Worm (Caenorhabditis elegans) whole organism, late embryonic: Measurements from ENCODE around the gene pqn-76.

ENCODE experiments used
- C08G9.2 ChIP-seq: sonication (generic microtip); optimal IDR thresholded peaks from 2 replicates; lab custom pipeline; 2016; ENCODE audit warnings: mild to moderate bottlenecking, missing genetic modification characterization, moderate library complexity, missing compliant biosample characterization
- C38D4.7 ChIP-seq: fragments of 200-800 bp; sonication (Bioruptor generic); optimal IDR thresholded peaks from 2 replicates; lab custom pipeline; 2018; ENCODE audit warnings: mild to moderate bottlenecking, missing genetic modification characterization, moderate library complexity, missing compliant biosample characterization
- F13H6.1 ChIP-seq: sonication (generic microtip); optimal IDR thresholded peaks from 2 replicates; lab custom pipeline; 2016; ENCODE audit warnings: missing genetic modification characterization, missing compliant biosample characterization
- T23F11.4 ChIP-seq: fragments of 200-800 bp; sonication (Bioruptor generic); optimal IDR thresholded peaks from 2 replicates; lab custom pipeline; 2018; ENCODE audit warnings: mild to moderate bottlenecking, missing genetic modification characterization, missing compliant biosample characterization
- Y22D7AL.16 ChIP-seq: sonication (generic microtip); optimal IDR thresholded peaks from 2 replicates; lab custom pipeline; 2016; ENCODE audit warnings: missing genetic modification characterization, missing compliant biosample characterization
- ahr-1 ChIP-seq: sonication (generic microtip); optimal IDR thresholded peaks from 2 replicates; lab custom pipeline; 2016; ENCODE audit warnings: missing genetic modification characterization, missing compliant biosample characterization
- ama-1 ChIP-seq: fragments of 150-350 bp; optimal IDR thresholded peaks from 2 replicates; lab custom pipeline; 2014
- ceh-14 ChIP-seq: sonication (generic microtip); optimal IDR thresholded peaks from 2 replicates; lab custom pipeline; 2016; ENCODE audit warnings: missing genotype, missing genetic modification characterization, missing compliant biosample characterization
- ceh-18 ChIP-seq: sonication (generic microtip); optimal IDR thresholded peaks from 2 replicates; lab custom pipeline; 2016; ENCODE audit warnings: missing genetic modification characterization, missing compliant biosample characterization
- ceh-2 ChIP-seq: sonication (generic microtip); optimal IDR thresholded peaks from 2 replicates; lab custom pipeline; 2016; ENCODE audit warnings: missing genotype, missing genetic modification characterization, missing compliant biosample characterization
- ceh-24 ChIP-seq: sonication (generic microtip); optimal IDR thresholded peaks from 2 replicates; lab custom pipeline; 2016; ENCODE audit warnings: mild to moderate bottlenecking, missing genetic modification characterization, missing compliant biosample characterization
- ceh-30 ChIP-seq: fragments of 150-350 bp; optimal IDR thresholded peaks from 2 replicates; lab custom pipeline; 2014; ENCODE audit warnings: missing biosample characterization, missing genetic modification characterization
- ceh-31 ChIP-seq: sonication (generic microtip); optimal IDR thresholded peaks from 2 replicates; lab custom pipeline; 2016; ENCODE audit warnings: missing genetic modification characterization, missing compliant biosample characterization
- ceh-34 ChIP-seq: sonication (generic microtip); optimal IDR thresholded peaks from 2 replicates; lab custom pipeline; 2016; ENCODE audit warnings: mild to moderate bottlenecking, missing genetic modification characterization, missing compliant biosample characterization
- ceh-45 ChIP-seq: fragments of 200-800 bp; sonication (Bioruptor generic); IDR thresholded peaks from 2 replicates; pipeline ENCODE4 v1.3.6; 2022; ENCODE audit warnings: missing genetic modification reagents, missing genetic modification characterization, missing compliant biosample characterization
- ceh-48 ChIP-seq: sonication (generic microtip); optimal IDR thresholded peaks from 2 replicates; lab custom pipeline; 2016; ENCODE audit warnings: missing genetic modification characterization, inconsistent platforms, missing compliant biosample characterization
- che-1 ChIP-seq: sonication (generic microtip); optimal IDR thresholded peaks from 2 replicates; lab custom pipeline; 2016; ENCODE audit warnings: mild to moderate bottlenecking, missing genetic modification characterization, missing compliant biosample characterization
- dmd-4 ChIP-seq: sonication (generic microtip); optimal IDR thresholded peaks from 2 replicates; lab custom pipeline; 2016; ENCODE audit warnings: borderline replicate concordance, missing genetic modification characterization, missing compliant biosample characterization
- dve-1 ChIP-seq: sonication (generic microtip); optimal IDR thresholded peaks from 2 replicates; lab custom pipeline; 2017; ENCODE audit warnings: antibody characterized with exemption, mild to moderate bottlenecking, missing genetic modification characterization, missing compliant biosample characterization
- elt-2 ChIP-seq: sonication (generic microtip); optimal IDR thresholded peaks from 2 replicates; lab custom pipeline; 2016; ENCODE audit warnings: missing genetic modification reagents, missing genetic modification characterization, missing compliant biosample characterization
- elt-4 ChIP-seq: sonication (generic microtip); optimal IDR thresholded peaks from 2 replicates; lab custom pipeline; 2016; ENCODE audit warnings: missing genetic modification characterization, missing compliant biosample characterization
- ets-4 ChIP-seq: sonication (generic microtip); optimal IDR thresholded peaks from 2 replicates; lab custom pipeline; 2016; ENCODE audit warnings: missing genetic modification characterization, missing compliant biosample characterization
- eyg-1 ChIP-seq: sonication (generic microtip); optimal IDR thresholded peaks from 2 replicates; lab custom pipeline; 2016; ENCODE audit warnings: missing genotype, missing genetic modification characterization, missing compliant biosample characterization
- fax-1 ChIP-seq: sonication (generic microtip); optimal IDR thresholded peaks from 2 replicates; lab custom pipeline; 2016; ENCODE audit warnings: missing genotype, missing genetic modification characterization, missing compliant biosample characterization
- fkh-10 ChIP-seq: fragments of 150-350 bp; optimal IDR thresholded peaks from 2 replicates; lab custom pipeline; 2014; ENCODE audit warnings: missing biosample characterization, missing genetic modification reagents, missing genetic modification characterization
- fkh-6 ChIP-seq: sonication (generic microtip); optimal IDR thresholded peaks from 2 replicates; lab custom pipeline; 2016; ENCODE audit warnings: missing genetic modification characterization, missing compliant biosample characterization
- hlh-13 ChIP-seq: fragments of 200-800 bp; sonication (Bioruptor generic); optimal IDR thresholded peaks from 2 replicates; lab custom pipeline; 2018; ENCODE audit warnings: mild to moderate bottlenecking, missing genetic modification characterization, missing compliant biosample characterization
- hlh-30 ChIP-seq: sonication (generic microtip); optimal IDR thresholded peaks from 2 replicates; lab custom pipeline; 2017; ENCODE audit warnings: antibody characterized with exemption, missing genetic modification characterization, missing compliant biosample characterization; ENCODE audit not compliant: insufficient read depth
- hlh-6 ChIP-seq: sonication (generic microtip); optimal IDR thresholded peaks from 2 replicates; lab custom pipeline; 2016; ENCODE audit warnings: missing genotype, missing genetic modification characterization, missing compliant biosample characterization
- lim-6 ChIP-seq: sonication (generic microtip); optimal IDR thresholded peaks from 2 replicates; lab custom pipeline; 2016; ENCODE audit warnings: missing genetic modification characterization, missing compliant biosample characterization
- mec-3 ChIP-seq: sonication (generic microtip); optimal IDR thresholded peaks from 2 replicates; lab custom pipeline; 2016; ENCODE audit warnings: borderline replicate concordance, missing genetic modification characterization, missing compliant biosample characterization
- nfya-1 ChIP-seq: sonication (generic microtip); optimal IDR thresholded peaks from 2 replicates; lab custom pipeline; 2017; ENCODE audit warnings: missing genetic modification characterization, mild to moderate bottlenecking, missing compliant biosample characterization, antibody characterized with exemption, moderate library complexity
- npax-4 ChIP-seq: sonication (generic microtip); optimal IDR thresholded peaks from 2 replicates; lab custom pipeline; 2016; ENCODE audit warnings: missing genetic modification characterization, missing compliant biosample characterization
- odd-2 ChIP-seq: sonication (generic microtip); optimal IDR thresholded peaks from 2 replicates; lab custom pipeline; 2017; ENCODE audit warnings: antibody characterized with exemption, mild to moderate bottlenecking, missing genetic modification characterization, missing compliant biosample characterization
- pax-1 ChIP-seq: fragments of 150-350 bp; optimal IDR thresholded peaks from 2 replicates; lab custom pipeline; 2014; ENCODE audit warnings: missing biosample characterization, missing genetic modification characterization
- pqm-1 ChIP-seq: sonication (generic microtip); optimal IDR thresholded peaks from 2 replicates; lab custom pipeline; 2016; ENCODE audit warnings: missing genetic modification characterization, missing compliant biosample characterization
- pros-1 ChIP-seq: fragments of 150-350 bp; optimal IDR thresholded peaks from 2 replicates; lab custom pipeline; 2014; ENCODE audit warnings: missing biosample characterization, missing genetic modification reagents, missing genetic modification characterization
- ref-2 ChIP-seq: sonication (generic microtip); optimal IDR thresholded peaks from 2 replicates; lab custom pipeline; 2016; ENCODE audit warnings: missing genetic modification characterization, missing compliant biosample characterization
- rnt-1 ChIP-seq: sonication (generic microtip); optimal IDR thresholded peaks from 2 replicates; lab custom pipeline; 2016; ENCODE audit warnings: missing genetic modification characterization, missing compliant biosample characterization
- sdc-2 ChIP-seq: sonication (generic microtip); optimal IDR thresholded peaks from 2 replicates; lab custom pipeline; 2016; ENCODE audit warnings: missing genotype, missing genetic modification characterization, missing compliant biosample characterization
- sox-2 ChIP-seq: fragments of 200-800 bp; sonication (Bioruptor generic); IDR thresholded peaks from 2 replicates; pipeline ENCODE4 v1.3.6; 2022; ENCODE audit warnings: missing genetic modification reagents, missing genetic modification characterization, missing compliant biosample characterization
- sox-4 ChIP-seq: sonication (generic microtip); optimal IDR thresholded peaks from 2 replicates; lab custom pipeline; 2017; ENCODE audit warnings: mild to moderate bottlenecking, missing genetic modification characterization, inconsistent platforms, missing compliant biosample characterization
- syd-9 ChIP-seq: sonication (generic microtip); optimal IDR thresholded peaks from 2 replicates; lab custom pipeline; 2016; ENCODE audit warnings: mild to moderate bottlenecking, missing genetic modification characterization, moderate library complexity, missing compliant biosample characterization
- tbx-2 ChIP-seq: sonication (generic microtip); optimal IDR thresholded peaks from 2 replicates; lab custom pipeline; 2016; ENCODE audit warnings: missing genetic modification characterization, missing compliant biosample characterization
- tbx-7 ChIP-seq: sonication (generic microtip); optimal IDR thresholded peaks from 2 replicates; lab custom pipeline; 2016; ENCODE audit warnings: missing genotype, missing genetic modification characterization, missing compliant biosample characterization
- unc-3 ChIP-seq, 2 experiments: fragments of 200-800 bp in 1 of 2; sonication (Bioruptor generic) in 1 of 2; sonication (generic microtip) in 1 of 2; conservative IDR thresholded peaks in 1 of 2; optimal IDR thresholded peaks in 1 of 2; 2 replicates each; pipeline versions ENCODE4 v1.3.6 to Lab custom; 2016 to 2022; ENCODE audit warnings: missing compliant biosample characterization in 2 of 2, missing genetic modification characterization in 2 of 2, missing genetic modification reagents in 1 of 2
- unc-42 ChIP-seq: sonication (generic microtip); optimal IDR thresholded peaks from 2 replicates; lab custom pipeline; 2016; ENCODE audit warnings: missing genotype, missing genetic modification characterization, missing compliant biosample characterization
- unc-86 ChIP-seq: sonication (generic microtip); optimal IDR thresholded peaks from 2 replicates; lab custom pipeline; 2016; ENCODE audit warnings: missing genetic modification characterization, missing compliant biosample characterization
- zip-5 ChIP-seq: sonication (generic microtip); optimal IDR thresholded peaks from 2 replicates; lab custom pipeline; 2016; ENCODE audit warnings: missing genetic modification characterization, missing compliant biosample characterization
- ztf-16 ChIP-seq: sonication (generic microtip); optimal IDR thresholded peaks from 2 replicates; lab custom pipeline; 2017; ENCODE audit warnings: missing genetic modification characterization, missing compliant biosample characterization

Gene pqn-76

ce11 chrIV:15561223-15561656 is 17.6 kb upstream of the pqn-76 start:
- TF ChIP-seq sox-2 (no peak), ztf-16 (tag; lab: Kevin White, UChicago) (no peak), fkh-10 (no peak), unc-86 (tag; lab: Kevin White, UChicago) (no peak), eyg-1 (tag; lab: Kevin White, UChicago) (no peak), ceh-14 (tag; lab: Kevin White, UChicago) (peak; percentile 89), elt-2 (peak; percentile 51), Y22D7AL.16 (tag; lab: Kevin White, UChicago) (no peak), pqm-1 (tag; lab: Kevin White, UChicago) (no peak), nfya-1 (peak; percentile 68), ceh-2 (tag; lab: Kevin White, UChicago) (peak; percentile 23), zip-5 (tag; lab: Kevin White, UChicago) (no peak), F13H6.1 (no peak), hlh-6 (tag; lab: Kevin White, UChicago) (no peak), fkh-6 (tag; lab: Kevin White, UChicago) (no peak), sdc-2 (tag; lab: Kevin White, UChicago) (peak; percentile 26), C38D4.7 (GFP tag; lab: Kevin White, UChicago) (no peak), unc-42 (tag; lab: Kevin White, UChicago) (peak; percentile 76), ahr-1 (tag; lab: Kevin White, UChicago) (no peak), fax-1 (tag; lab: Kevin White, UChicago) (no peak), che-1 (tag; lab: Kevin White, UChicago) (no peak), T23F11.4 (peak; percentile 19), tbx-2 (tag; lab: Kevin White, UChicago) (peak; percentile 73), ets-4 (tag; lab: Kevin White, UChicago) (no peak), pax-1 (tag; lab: Kevin White, UChicago) (no peak), ceh-31 (tag; lab: Kevin White, UChicago) (peak; percentile 61), rnt-1 (tag; lab: Kevin White, UChicago) (peak; percentile 2), mec-3 (tag; lab: Kevin White, UChicago) (no peak), ceh-30 (tag; lab: Kevin White, UChicago) (no peak), syd-9 (no peak), sox-4 (tag; lab: Kevin White, UChicago) (no peak), dmd-4 (tag; lab: Kevin White, UChicago) (no peak), ama-1 (lab: Kevin White, UChicago) (no peak), odd-2 (tag; lab: Kevin White, UChicago) (no peak), elt-4 (tag; lab: Kevin White, UChicago) (no peak), ceh-18 (peak; percentile 54), ceh-34 (tag; lab: Kevin White, UChicago) (peak; percentile 33), unc-3 (GFP tag; conservative IDR thresholded peaks at IDR 0.05; lab: Robert Waterston, UW) (no peak), unc-3 (tag; optimal IDR thresholded peaks at IDR 0.05; lab: Kevin White, UChicago) (no peak), npax-4 (tag; lab: Kevin White, UChicago) (no peak), tbx-7 (tag; lab: Kevin White, UChicago) (no peak), C08G9.2 (peak; percentile 5), ceh-45 (GFP tag; lab: Robert Waterston, UW) (no peak), ceh-24 (tag; lab: Kevin White, UChicago) (no peak), ceh-48 (tag; lab: Kevin White, UChicago) (peak; percentile 31), pros-1 (tag; lab: Kevin White, UChicago) (no peak), hlh-13 (GFP tag; lab: Kevin White, UChicago) (no peak), lim-6 (tag; lab: Kevin White, UChicago) (peak; percentile 48), dve-1 (no peak), ref-2 (tag; lab: Kevin White, UChicago) (no peak), hlh-30 (no peak)
